Fruit fly (Drosophila melanogaster) whole organism, embryonic: Measurements from ENCODE around the gene CG15221.

Experiments
- Atf3 ChIP-seq: fragments of 200-800 bp; sonication (Bioruptor generic); optimal IDR thresholded peaks from 3 replicates; lab custom pipeline; 2016; ENCODE audit warnings: missing biosample characterization, missing genetic modification characterization
- Bteb2 ChIP-seq: fragments of 200-800 bp; sonication (Bioruptor generic); optimal IDR thresholded peaks from 2 replicates; lab custom pipeline; 2016; ENCODE audit warnings: missing biosample characterization, missing genetic modification characterization
- CG10462 ChIP-seq: fragments of 200-800 bp; sonication (Bioruptor generic); optimal IDR thresholded peaks from 2 replicates; lab custom pipeline; 2016; ENCODE audit warnings: missing biosample characterization, missing genetic modification characterization
- CG11560 ChIP-seq: fragments of 200-800 bp; sonication (Bioruptor generic); IDR thresholded peaks from 3 replicates; pipeline ENCODE4 v1.3.6; 2022; ENCODE audit warnings: missing biosample characterization, missing genetic modification characterization
- CG1233 ChIP-seq: fragments of 200-800 bp; sonication (Bioruptor generic); optimal IDR thresholded peaks from 4 replicates; lab custom pipeline; 2018; ENCODE audit warnings: missing biosample characterization, mild to moderate bottlenecking, missing genetic modification characterization
- CG12744 ChIP-seq: fragments of 200-800 bp; sonication (Bioruptor generic); optimal IDR thresholded peaks from 2 replicates; lab custom pipeline; 2016; ENCODE audit warnings: missing biosample characterization, missing genetic modification characterization
- CG13296 ChIP-seq: fragments of 200-800 bp; sonication (Bioruptor generic); optimal IDR thresholded peaks from 3 replicates; lab custom pipeline; 2018; ENCODE audit warnings: missing biosample characterization, mild to moderate bottlenecking, missing genetic modification characterization
- CG17829 ChIP-seq: fragments of 200-800 bp; optimal IDR thresholded peaks from 2 replicates; lab custom pipeline; 2019; ENCODE audit warnings: missing biosample characterization, mild to moderate bottlenecking, missing genetic modification characterization, moderate library complexity
- CG18599 ChIP-seq: fragments of 200-800 bp; sonication (Bioruptor generic); optimal IDR thresholded peaks from 3 replicates; lab custom pipeline; 2017; ENCODE audit warnings: missing biosample characterization, missing genetic modification characterization, mild to moderate bottlenecking, moderate library complexity, missing genetic modification reagents
- CG30431 ChIP-seq: fragments of 200-800 bp; sonication (Bioruptor generic); optimal IDR thresholded peaks from 2 replicates; lab custom pipeline; 2017; ENCODE audit warnings: missing biosample characterization, missing genetic modification characterization
- CG3163 ChIP-seq: fragments of 200-800 bp; sonication (Bioruptor generic); optimal IDR thresholded peaks from 3 replicates; lab custom pipeline; 2016; ENCODE audit warnings: missing biosample characterization, missing genetic modification characterization
- CG32772 ChIP-seq: fragments of 200-800 bp; sonication (Bioruptor generic); IDR thresholded peaks from 2 replicates; pipeline ENCODE4 v1.3.6; 2022; ENCODE audit warnings: missing biosample characterization, missing genetic modification characterization
- CG34224 ChIP-seq: fragments of 200-800 bp; sonication (Bioruptor generic); IDR thresholded peaks from 3 replicates; pipeline ENCODE4 v1.3.6; 2022; ENCODE audit warnings: missing biosample characterization, missing genetic modification characterization; ENCODE audit not compliant: partially characterized antibody
- CG34376 ChIP-seq: fragments of 200-800 bp; sonication (Bioruptor generic); optimal IDR thresholded peaks from 2 replicates; lab custom pipeline; 2018; ENCODE audit warnings: missing biosample characterization, mild to moderate bottlenecking, missing genetic modification characterization
- CG3847 ChIP-seq: fragments of 200-800 bp; sonication (Bioruptor generic); IDR thresholded peaks from 2 replicates; pipeline ENCODE4 v1.3.6; 2022; ENCODE audit warnings: missing biosample characterization, missing genetic modification characterization
- CG6791 ChIP-seq: fragments of 200-800 bp; sonication (Bioruptor generic); IDR thresholded peaks from 3 replicates; pipeline ENCODE4 v1.3.6; 2022; ENCODE audit warnings: missing biosample characterization, missing genetic modification characterization; ENCODE audit not compliant: partially characterized antibody
- CG7556 ChIP-seq: fragments of 200-800 bp; sonication (Bioruptor generic); optimal IDR thresholded peaks from 2 replicates; lab custom pipeline; 2017; ENCODE audit warnings: missing biosample characterization, mild to moderate bottlenecking, missing genetic modification characterization
- CG9817 ChIP-seq: fragments of 200-800 bp; sonication (Bioruptor generic); optimal IDR thresholded peaks from 2 replicates; lab custom pipeline; 2018; ENCODE audit warnings: missing biosample characterization, mild to moderate bottlenecking, missing genetic modification characterization, moderate library complexity
- Dip2 ChIP-seq: fragments of 200-800 bp; sonication (Bioruptor generic); IDR thresholded peaks from 2 replicates; pipeline ENCODE4 v1.3.6; 2022; ENCODE audit warnings: missing biosample characterization, missing genetic modification characterization
- Drgx ChIP-seq: fragments of 200-800 bp; sonication (Bioruptor generic); IDR thresholded peaks from 2 replicates; pipeline ENCODE4 v1.3.6; 2022; ENCODE audit warnings: missing biosample characterization, missing genetic modification characterization
- H2.0 ChIP-seq: fragments of 200-800 bp; sonication (Bioruptor generic); IDR thresholded peaks from 2 replicates; pipeline ENCODE4 v1.3.6; 2022; ENCODE audit warnings: missing biosample characterization, missing genetic modification characterization
- Hr78 ChIP-seq, 2 experiments: fragments of 200-800 bp in 1 of 2; fragments of >200 bp in 1 of 2; sonication (Bioruptor generic) in 1 of 2; optimal IDR thresholded peaks; 2 replicates each; lab custom pipeline; 2017 to 2019; ENCODE audit warnings: missing biosample characterization in 2 of 2, missing genetic modification characterization in 2 of 2, mild to moderate bottlenecking in 1 of 2, moderate library complexity in 1 of 2
- Jarid2 ChIP-seq: fragments of 200-800 bp; sonication (Bioruptor generic); optimal IDR thresholded peaks from 3 replicates; lab custom pipeline; 2017; ENCODE audit warnings: mild to moderate bottlenecking, missing biosample characterization, missing genetic modification reagents, missing genetic modification characterization
- MBD-R2 ChIP-seq: fragments of 200-800 bp; sonication (Bioruptor generic); IDR thresholded peaks from 2 replicates; pipeline ENCODE4 v1.3.6; 2022; ENCODE audit warnings: missing biosample characterization, missing genetic modification characterization
- MTF-1 ChIP-seq: fragments of 200-800 bp; sonication (Bioruptor generic); optimal IDR thresholded peaks from 2 replicates; lab custom pipeline; 2018; ENCODE audit warnings: missing biosample characterization, mild to moderate bottlenecking, missing genetic modification characterization, borderline replicate concordance
- Rfx ChIP-seq: fragments of 200-800 bp; sonication (Bioruptor generic); IDR thresholded peaks from 2 replicates; pipeline ENCODE4 v1.3.6; 2022; ENCODE audit warnings: missing biosample characterization, missing genetic modification characterization
- Sin3A ChIP-seq: fragments of >200 bp; optimal IDR thresholded peaks from 2 replicates; lab custom pipeline; 2018
- Spps ChIP-seq: fragments of 200-800 bp; sonication (Bioruptor generic); optimal IDR thresholded peaks from 2 replicates; lab custom pipeline; 2018; ENCODE audit warnings: missing biosample characterization, mild to moderate bottlenecking, missing genetic modification characterization
- Trl ChIP-seq, 3 experiments: fragments of >200 bp in 2 of 3; fragments of 200-800 bp in 1 of 3; sonication (Bioruptor generic) in 1 of 3; optimal IDR thresholded peaks; 2 replicates in 1 of 3; 3 replicates in 2 of 3; lab custom pipeline; 2016 to 2017; ENCODE audit warnings: missing biosample characterization in 1 of 3, missing genetic modification characterization in 1 of 3
- ash1 ChIP-seq: fragments of 200-800 bp; sonication (Bioruptor generic); optimal IDR thresholded peaks from 2 replicates; lab custom pipeline; 2018; ENCODE audit warnings: missing biosample characterization, mild to moderate bottlenecking, missing genetic modification characterization
- cato ChIP-seq: fragments of 200-800 bp; sonication (Bioruptor generic); optimal IDR thresholded peaks from 2 replicates; lab custom pipeline; 2016; ENCODE audit warnings: missing biosample characterization, missing genetic modification characterization, borderline replicate concordance
- chinmo ChIP-seq: fragments of 200-800 bp; sonication (Bioruptor generic); IDR thresholded peaks from 4 replicates; pipeline ENCODE4 v1.3.6; 2022; ENCODE audit warnings: missing biosample characterization, missing genetic modification characterization; ENCODE audit not compliant: partially characterized antibody
- corto ChIP-seq: fragments of 200-800 bp; sonication (Bioruptor generic); optimal IDR thresholded peaks from 2 replicates; lab custom pipeline; 2016; ENCODE audit warnings: missing biosample characterization, mild to moderate bottlenecking, missing genetic modification characterization, moderate library complexity
- cwo ChIP-seq: fragments of 200-800 bp; sonication (Bioruptor generic); optimal IDR thresholded peaks from 3 replicates; lab custom pipeline; 2017; ENCODE audit warnings: missing biosample characterization, missing genetic modification characterization, mild to moderate bottlenecking, moderate library complexity, missing genetic modification reagents
- dan ChIP-seq: fragments of 200-800 bp; sonication (Bioruptor generic); IDR thresholded peaks from 2 replicates; pipeline ENCODE4 v1.3.6; 2022; ENCODE audit warnings: missing biosample characterization, missing genetic modification characterization
- dmrt11E ChIP-seq: fragments of 200-800 bp; sonication (Bioruptor generic); optimal IDR thresholded peaks from 3 replicates; lab custom pipeline; 2018; ENCODE audit warnings: missing biosample characterization, mild to moderate bottlenecking, missing genetic modification characterization, moderate library complexity
- fd96Cb ChIP-seq: fragments of 200-800 bp; sonication (Bioruptor generic); optimal IDR thresholded peaks from 2 replicates; lab custom pipeline; 2018; ENCODE audit warnings: missing biosample characterization, mild to moderate bottlenecking, missing genetic modification characterization, moderate library complexity
- lola ChIP-seq, 3 experiments: fragments of >200 bp in 2 of 3; fragments of 200-800 bp in 1 of 3; sonication (Bioruptor generic) in 1 of 3; optimal IDR thresholded peaks; 2 replicates each; lab custom pipeline; 2017 to 2019; ENCODE audit warnings: missing biosample characterization in 3 of 3, missing genetic modification characterization in 3 of 3, mild to moderate bottlenecking in 1 of 3, moderate library complexity in 1 of 3
- oc ChIP-seq: fragments of 200-800 bp; sonication (Bioruptor generic); optimal IDR thresholded peaks from 2 replicates; lab custom pipeline; 2018; ENCODE audit warnings: missing biosample characterization, mild to moderate bottlenecking, missing genetic modification characterization, moderate library complexity
- pb ChIP-seq: fragments of 200-800 bp; sonication (Bioruptor generic); optimal IDR thresholded peaks from 3 replicates; lab custom pipeline; 2016; ENCODE audit warnings: missing biosample characterization, missing genetic modification characterization
- pita ChIP-seq: fragments of 200-800 bp; sonication (Bioruptor generic); optimal IDR thresholded peaks from 2 replicates; lab custom pipeline; 2017; ENCODE audit warnings: missing biosample characterization, mild to moderate bottlenecking, missing genetic modification characterization
- sd ChIP-seq: fragments of 200-800 bp; sonication (Bioruptor generic); optimal IDR thresholded peaks from 3 replicates; lab custom pipeline; 2018; ENCODE audit warnings: missing biosample characterization, mild to moderate bottlenecking, missing genetic modification characterization, moderate library complexity
- sens ChIP-seq: fragments of 200-800 bp; sonication (Bioruptor generic); peaks from one replicate; lab custom pipeline; 2016; ENCODE audit warnings: missing biosample characterization, missing genetic modification characterization
- so ChIP-seq: fragments of 200-800 bp; sonication (Bioruptor generic); IDR thresholded peaks from 3 replicates; pipeline ENCODE4 v1.3.6; 2022; ENCODE audit warnings: missing biosample characterization, missing genetic modification characterization
- sug ChIP-seq: fragments of 200-800 bp; optimal IDR thresholded peaks from 2 replicates; lab custom pipeline; 2019; ENCODE audit warnings: missing biosample characterization, mild to moderate bottlenecking, missing genetic modification characterization, moderate library complexity
- wek ChIP-seq: fragments of 200-800 bp; sonication (Bioruptor generic); optimal IDR thresholded peaks from 3 replicates; lab custom pipeline; 2018; ENCODE audit warnings: missing biosample characterization, mild to moderate bottlenecking, missing genetic modification characterization, moderate library complexity

Gene CG15221

dm6 chrX:11713808-11714528 lies 10.1 kb upstream of the CG15221 start (continued):
- TF ChIP-seq CG30431 (GFP tag; lab: Kevin White, UChicago) (no peak), Drgx (GFP tag; lab: Robert Waterston, UW) (0 out of 2 replicates have a peak, but pooled peaks have one; percentile 17), CG6791 (GFP tag; lab: Robert Waterston, UW) (no peak), lola (GFP tag; optimal IDR thresholded peaks at IDR 0.05; lab: Kevin White, UChicago) (peak in 1 of 3 experiments; percentile 77), sug (tag; lab: Kevin White, UChicago) (peak; percentile 7), MBD-R2 (GFP tag; lab: Robert Waterston, UW) (peak; percentile 10; the same call in 1 of the 2 replicates), CG17829 (no peak), sd (tag; lab: Kevin White, UChicago) (peak; percentile 0), CG13296 (peak; percentile 0), pita (no peak), Jarid2 (no peak), CG3847 (no peak), wek (GFP tag; lab: Kevin White, UChicago) (no peak), CG34376 (GFP tag; lab: Kevin White, UChicago) (peak; percentile 35), Trl (optimal IDR thresholded peaks at IDR 0.05; lab: Kevin White, UChicago) (peak; percentile 82 to 94), Trl (GFP tag; optimal IDR thresholded peaks at IDR 0.05; lab: Kevin White, UChicago) (no peak), CG34224 (GFP tag; lab: Robert Waterston, UW) (no peak), so (GFP tag; lab: Robert Waterston, UW) (no peak), chinmo (GFP tag; lab: Robert Waterston, UW) (peak; percentile 79; the same call in 3 of the 4 replicates), Bteb2 (no peak), CG18599 (GFP tag; lab: Kevin White, UChicago) (peak; percentile 62), sens (GFP tag; lab: Kevin White, UChicago) (peak; percentile 69)

- TF ChIP-seq CG1233 (GFP tag; lab: Kevin White, UChicago) = peak; percentile 56
- TF ChIP-seq dmrt11E (tag; lab: Kevin White, UChicago) = no peak
- peak; percentile 71 for TF ChIP-seq CG3163
- peak in 1 of 2 experiments; percentile 16 for TF ChIP-seq Hr78 (GFP tag; optimal IDR thresholded peaks at IDR 0.05; lab: Kevin White, UChicago)
- TF ChIP-seq CG12744 (GFP tag; lab: Kevin White, UChicago) = no peak
- TF ChIP-seq Rfx = peak; percentile 84
- no peak for TF ChIP-seq cato
- TF ChIP-seq CG9817 (tag; lab: Kevin White, UChicago) = peak; percentile 51
- peak; percentile 74 for TF ChIP-seq cwo (GFP tag; lab: Kevin White, UChicago)
- TF ChIP-seq fd96Cb (tag; lab: Kevin White, UChicago) = peak; percentile 26
- peak; percentile 53 for TF ChIP-seq oc (tag; lab: Kevin White, UChicago)
- TF ChIP-seq CG7556 (GFP tag; lab: Kevin White, UChicago) = peak; percentile 66
- TF ChIP-seq pb = peak; percentile 73
- TF ChIP-seq MBD-R2 (GFP tag; lab: Robert Waterston, UW) = peak; percentile 48; the same call in 1 of the 2 replicates
- no peak for TF ChIP-seq ash1 (GFP tag; lab: Kevin White, UChicago)
- TF ChIP-seq Atf3 (GFP tag; lab: Kevin White, UChicago) = peak; percentile 58
- TF ChIP-seq dan = no peak
- no peak for TF ChIP-seq Spps
- TF ChIP-seq corto = no peak
- no peak for TF ChIP-seq CG10462 (GFP tag; lab: Kevin White, UChicago)
- TF ChIP-seq H2.0 (GFP tag; lab: Robert Waterston, UW) = peak; percentile 59
- TF ChIP-seq CG32772 (GFP tag; lab: Robert Waterston, UW) = peak; percentile 53
- TF ChIP-seq Dip2 (GFP tag; lab: Robert Waterston, UW) = no peak
- peak; percentile 47; the same call in 2 of the 3 replicates for TF ChIP-seq CG11560 (tag; lab: Robert Waterston, UW)
- TF ChIP-seq Sin3A (lab: Kevin White, UChicago) = no peak
- TF ChIP-seq MTF-1 (GFP tag; lab: Kevin White, UChicago) = no peak
These were observed 9.3 kb upstream of the CG15221 start for dm6 chrX:11714529-11715262.
